Fruit fly (Drosophila melanogaster) whole organism, embryonic: Measurements from ENCODE around the gene RNF220.

ENCODE experiments used
- B-H1 ChIP-seq: fragments of 200-800 bp; sonication (Bioruptor generic); IDR thresholded peaks from 3 replicates; pipeline ENCODE4 v1.3.6; 2022; ENCODE audit warnings: missing biosample characterization, missing genetic modification characterization
- CG10267 ChIP-seq: fragments of 200-800 bp; sonication (Bioruptor generic); optimal IDR thresholded peaks from 2 replicates; lab custom pipeline; 2018; ENCODE audit warnings: missing biosample characterization, mild to moderate bottlenecking, missing genetic modification characterization, moderate library complexity
- CG11093 ChIP-seq: fragments of 200-800 bp; sonication (Bioruptor generic); IDR thresholded peaks from 3 replicates; pipeline ENCODE4 v1.3.6; 2022; ENCODE audit warnings: missing biosample characterization, missing genetic modification characterization
- CG12071 ChIP-seq: fragments of 200-800 bp; sonication (Bioruptor generic); optimal IDR thresholded peaks from 3 replicates; lab custom pipeline; 2018; ENCODE audit warnings: missing biosample characterization, mild to moderate bottlenecking, missing genetic modification characterization
- CG12744 ChIP-seq: fragments of 200-800 bp; sonication (Bioruptor generic); optimal IDR thresholded peaks from 2 replicates; lab custom pipeline; 2016; ENCODE audit warnings: missing biosample characterization, missing genetic modification characterization
- CG17385 ChIP-seq: fragments of 200-800 bp; sonication (Bioruptor generic); optimal IDR thresholded peaks from 3 replicates; lab custom pipeline; 2018; ENCODE audit warnings: missing biosample characterization, mild to moderate bottlenecking, missing genetic modification characterization
- CG2120 ChIP-seq: fragments of 200-800 bp; sonication (Bioruptor generic); optimal IDR thresholded peaks from 3 replicates; lab custom pipeline; 2016; ENCODE audit warnings: missing biosample characterization, missing genetic modification characterization
- CG2202 ChIP-seq: fragments of 200-800 bp; sonication (Bioruptor generic); optimal IDR thresholded peaks from 2 replicates; lab custom pipeline; 2018; ENCODE audit warnings: missing biosample characterization, mild to moderate bottlenecking, missing genetic modification characterization
- CG2678 ChIP-seq: fragments of 200-800 bp; sonication (Bioruptor generic); optimal IDR thresholded peaks from 3 replicates; lab custom pipeline; 2019; ENCODE audit warnings: missing biosample characterization, mild to moderate bottlenecking, missing genetic modification characterization, moderate library complexity
- CG32532 ChIP-seq: fragments of 200-800 bp; sonication (Bioruptor generic); IDR thresholded peaks from 2 replicates; pipeline ENCODE4 v1.3.6; 2022; ENCODE audit warnings: missing biosample characterization, missing genetic modification characterization
- CG42726 ChIP-seq: fragments of 200-800 bp; sonication (Bioruptor generic); IDR thresholded peaks from 2 replicates; pipeline ENCODE4 v1.3.6; 2022; ENCODE audit warnings: missing biosample characterization, missing genetic modification characterization; ENCODE audit not compliant: partially characterized antibody
- CG4820 ChIP-seq: fragments of 200-800 bp; sonication (Bioruptor generic); optimal IDR thresholded peaks from 3 replicates; lab custom pipeline; 2016; ENCODE audit warnings: missing biosample characterization, missing genetic modification characterization
- CG7271 ChIP-seq: fragments of 200-800 bp; sonication (Bioruptor generic); optimal IDR thresholded peaks from 2 replicates; lab custom pipeline; 2018; ENCODE audit warnings: missing biosample characterization, mild to moderate bottlenecking, missing genetic modification characterization, moderate library complexity
- CG7556 ChIP-seq: fragments of 200-800 bp; sonication (Bioruptor generic); optimal IDR thresholded peaks from 2 replicates; lab custom pipeline; 2017; ENCODE audit warnings: missing biosample characterization, mild to moderate bottlenecking, missing genetic modification characterization
- CG7928 ChIP-seq: fragments of 200-800 bp; sonication (Bioruptor generic); optimal IDR thresholded peaks from 2 replicates; lab custom pipeline; 2017; ENCODE audit warnings: missing biosample characterization, mild to moderate bottlenecking, missing genetic modification characterization
- CG8388 ChIP-seq: fragments of 200-800 bp; sonication (Bioruptor generic); optimal IDR thresholded peaks from 2 replicates; lab custom pipeline; 2019; ENCODE audit warnings: missing biosample characterization, mild to moderate bottlenecking, missing genetic modification characterization, moderate library complexity
- CG8924 ChIP-seq: fragments of 200-800 bp; optimal IDR thresholded peaks from 3 replicates; lab custom pipeline; 2019; ENCODE audit warnings: missing biosample characterization, mild to moderate bottlenecking, missing genetic modification characterization, moderate library complexity
- CG9609 ChIP-seq: fragments of 200-800 bp; sonication (Bioruptor generic); optimal IDR thresholded peaks from 3 replicates; lab custom pipeline; 2016; ENCODE audit warnings: missing biosample characterization, missing genetic modification characterization
- CG9727 ChIP-seq: fragments of 200-800 bp; sonication (Bioruptor generic); optimal IDR thresholded peaks from 3 replicates; lab custom pipeline; 2017; ENCODE audit warnings: missing biosample characterization, mild to moderate bottlenecking, missing genetic modification characterization
- CoRest ChIP-seq: fragments of 200-800 bp; sonication (Bioruptor generic); optimal IDR thresholded peaks from 3 replicates; lab custom pipeline; 2018; ENCODE audit warnings: missing biosample characterization, mild to moderate bottlenecking, missing genetic modification characterization, moderate library complexity
- Doc2 ChIP-seq: fragments of 200-800 bp; sonication (Bioruptor generic); IDR thresholded peaks from 2 replicates; pipeline ENCODE4 v1.3.6; 2022; ENCODE audit warnings: missing biosample characterization, missing genetic modification characterization
- Drgx ChIP-seq: fragments of 200-800 bp; sonication (Bioruptor generic); IDR thresholded peaks from 2 replicates; pipeline ENCODE4 v1.3.6; 2022; ENCODE audit warnings: missing biosample characterization, missing genetic modification characterization
- E2f1 ChIP-seq: fragments of 200-800 bp; sonication (Bioruptor generic); IDR thresholded peaks from 2 replicates; pipeline ENCODE4 v1.3.6; 2022; ENCODE audit warnings: missing biosample characterization, missing genetic modification characterization
- H2.0 ChIP-seq: fragments of 200-800 bp; sonication (Bioruptor generic); IDR thresholded peaks from 2 replicates; pipeline ENCODE4 v1.3.6; 2022; ENCODE audit warnings: missing biosample characterization, missing genetic modification characterization
- Hsf ChIP-seq: fragments of 200-800 bp; sonication (Bioruptor generic); optimal IDR thresholded peaks from 3 replicates; lab custom pipeline; 2016; ENCODE audit warnings: missing biosample characterization, missing genetic modification characterization
- Lim3 ChIP-seq: fragments of 200-800 bp; sonication (Bioruptor generic); IDR thresholded peaks from 2 replicates; pipeline ENCODE4 v1.3.6; 2022; ENCODE audit warnings: missing biosample characterization, missing genetic modification characterization
- NFAT ChIP-seq: fragments of 200-800 bp; sonication (Bioruptor generic); IDR thresholded peaks from 2 replicates; pipeline ENCODE4 v1.3.6; 2022; ENCODE audit warnings: missing biosample characterization, missing genetic modification characterization
- Nf-YB ChIP-seq: fragments of 200-800 bp; sonication (Bioruptor generic); optimal IDR thresholded peaks from 3 replicates; lab custom pipeline; 2019; ENCODE audit warnings: missing biosample characterization, mild to moderate bottlenecking, missing genetic modification characterization, moderate library complexity
- Oli ChIP-seq: fragments of 200-800 bp; sonication (Bioruptor generic); optimal IDR thresholded peaks from 2 replicates; lab custom pipeline; 2018; ENCODE audit warnings: missing biosample characterization, mild to moderate bottlenecking, missing genetic modification characterization, moderate library complexity
- Ptx1 ChIP-seq: fragments of 200-800 bp; sonication (Bioruptor generic); IDR thresholded peaks from 2 replicates; pipeline ENCODE4 v1.3.6; 2022; ENCODE audit warnings: missing biosample characterization, missing genetic modification characterization
- Side ChIP-seq: fragments of 200-800 bp; sonication (Bioruptor generic); optimal IDR thresholded peaks from 2 replicates; lab custom pipeline; 2016; ENCODE audit warnings: missing biosample characterization, missing genetic modification characterization
- Six4 ChIP-seq: fragments of 200-800 bp; sonication (Bioruptor generic); optimal IDR thresholded peaks from 2 replicates; lab custom pipeline; 2016; ENCODE audit warnings: missing biosample characterization, missing genetic modification characterization
- Ssrp ChIP-seq: fragments of 200-800 bp; sonication (Bioruptor generic); optimal IDR thresholded peaks from 2 replicates; lab custom pipeline; 2018; ENCODE audit warnings: missing biosample characterization, mild to moderate bottlenecking, missing genetic modification characterization, moderate library complexity
- Xbp1 ChIP-seq: fragments of 200-800 bp; sonication (Bioruptor generic); optimal IDR thresholded peaks from 3 replicates; lab custom pipeline; 2016; ENCODE audit warnings: missing biosample characterization, mild to moderate bottlenecking, missing genetic modification characterization
- bab2 ChIP-seq: fragments of 200-800 bp; sonication (Bioruptor generic); optimal IDR thresholded peaks from 2 replicates; lab custom pipeline; 2016; ENCODE audit warnings: missing biosample characterization, missing genetic modification characterization
- bowl ChIP-seq: fragments of 200-800 bp; sonication (Bioruptor generic); IDR thresholded peaks from 2 replicates; pipeline ENCODE4 v1.3.6; 2022; ENCODE audit warnings: missing biosample characterization, missing genetic modification characterization
- btn ChIP-seq: fragments of 200-800 bp; sonication (Bioruptor generic); optimal IDR thresholded peaks from 2 replicates; lab custom pipeline; 2016; ENCODE audit warnings: missing biosample characterization, missing genetic modification characterization
- cg ChIP-seq: fragments of 200-800 bp; sonication (Bioruptor generic); optimal IDR thresholded peaks from 3 replicates; lab custom pipeline; 2019; ENCODE audit warnings: missing biosample characterization, mild to moderate bottlenecking, missing genetic modification characterization, moderate library complexity
- chinmo ChIP-seq: fragments of 200-800 bp; sonication (Bioruptor generic); IDR thresholded peaks from 4 replicates; pipeline ENCODE4 v1.3.6; 2022; ENCODE audit warnings: missing biosample characterization, missing genetic modification characterization; ENCODE audit not compliant: partially characterized antibody
- dysf ChIP-seq: fragments of 200-800 bp; sonication (Bioruptor generic); IDR thresholded peaks from 3 replicates; pipeline ENCODE4 v1.3.6; 2022; ENCODE audit warnings: missing biosample characterization, missing genetic modification characterization
- esg ChIP-seq: fragments of 200-800 bp; sonication (Bioruptor generic); conservative IDR thresholded peaks from 2 replicates; pipeline ENCODE4 v1.3.6; 2022; ENCODE audit warnings: missing biosample characterization, missing genetic modification characterization
- fd96Cb ChIP-seq: fragments of 200-800 bp; sonication (Bioruptor generic); optimal IDR thresholded peaks from 2 replicates; lab custom pipeline; 2018; ENCODE audit warnings: missing biosample characterization, mild to moderate bottlenecking, missing genetic modification characterization, moderate library complexity
- gem ChIP-seq: fragments of 200-800 bp; sonication (Bioruptor generic); optimal IDR thresholded peaks from 2 replicates; lab custom pipeline; 2019; ENCODE audit warnings: missing biosample characterization, mild to moderate bottlenecking, missing genetic modification characterization, moderate library complexity
- gt ChIP-seq: fragments of 200-800 bp; sonication (Bioruptor generic); IDR thresholded peaks from 2 replicates; pipeline ENCODE4 v1.3.6; 2022; ENCODE audit warnings: missing biosample characterization, missing genetic modification characterization
- ind ChIP-seq: fragments of 200-800 bp; sonication (Bioruptor generic); optimal IDR thresholded peaks from 3 replicates; lab custom pipeline; 2016; ENCODE audit warnings: missing biosample characterization, missing genetic modification characterization
- pan ChIP-seq, 4 experiments: fragments of >200 bp in 3 of 4; fragments of 200-800 bp in 1 of 4; sonication (Bioruptor generic) in 1 of 4; optimal IDR thresholded peaks in 3 of 4; IDR thresholded peaks in 1 of 4; 2 replicates each; pipeline versions ENCODE4 v1.3.6 to Lab custom; 2017 to 2022; ENCODE audit warnings: missing biosample characterization in 2 of 4, missing genetic modification characterization in 2 of 4, mixed read lengths in 1 of 4
- salm ChIP-seq: fragments of 200-800 bp; sonication (Bioruptor generic); optimal IDR thresholded peaks from 2 replicates; lab custom pipeline; 2018; ENCODE audit warnings: missing biosample characterization, mild to moderate bottlenecking, missing genetic modification characterization
- slbo ChIP-seq: fragments of 200-800 bp; sonication (Bioruptor generic); IDR thresholded peaks from 2 replicates; pipeline ENCODE4 v1.3.6; 2022; ENCODE audit warnings: missing biosample characterization, missing genetic modification characterization
- stwl ChIP-seq: fragments of 200-800 bp; sonication (Bioruptor generic); optimal IDR thresholded peaks from 3 replicates; lab custom pipeline; 2018; ENCODE audit warnings: missing biosample characterization, mild to moderate bottlenecking, missing genetic modification characterization, moderate library complexity
- tio ChIP-seq: fragments of 200-800 bp; sonication (Bioruptor generic); optimal IDR thresholded peaks from 2 replicates; lab custom pipeline; 2017; ENCODE audit warnings: missing biosample characterization, missing genetic modification characterization, inconsistent platforms
- z ChIP-seq: fragments of 200-800 bp; sonication (Bioruptor generic); IDR thresholded peaks from 3 replicates; pipeline ENCODE4 v1.3.6; 2022; ENCODE audit warnings: missing biosample characterization, missing genetic modification characterization

RNF220 gene

DNA sequence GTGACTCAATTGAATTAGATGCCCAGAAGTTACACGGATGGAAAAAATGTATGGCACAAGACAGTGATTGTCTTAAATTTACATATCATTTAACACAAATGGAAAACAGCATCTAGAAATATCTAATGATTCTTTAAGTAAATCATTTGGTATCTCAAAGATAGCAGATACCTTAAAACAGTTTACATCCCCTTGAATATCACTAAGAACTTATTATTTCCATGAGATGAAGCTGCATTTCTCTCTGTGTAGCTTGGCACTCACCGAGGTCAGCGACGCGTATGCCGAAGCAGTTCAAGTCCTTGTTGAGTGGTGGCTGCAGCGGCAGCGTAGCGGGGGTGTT, 6.6 kb downstream of the RNF220 start (continued):
- TF ChIP-seq btn (GFP tag; lab: Kevin White, UChicago) (no peak), salm (tag; lab: Kevin White, UChicago) (no peak), Drgx (GFP tag; lab: Robert Waterston, UW) (no peak), CG9727 (GFP tag; lab: Kevin White, UChicago) (peak; percentile 44), z (GFP tag; lab: Robert Waterston, UW) (no peak), CG2678 (peak; percentile 60), ind (GFP tag; lab: Kevin White, UChicago) (peak; percentile 25), esg (GFP tag; lab: Robert Waterston, UW) (peak; percentile 23; the same call in 1 of the 2 replicates), CG7556 (GFP tag; lab: Kevin White, UChicago) (peak; percentile 46), Ptx1 (GFP tag; lab: Robert Waterston, UW) (0 out of 2 replicates have a peak, but pooled peaks have one; percentile 30), stwl (tag; lab: Kevin White, UChicago) (no peak), H2.0 (GFP tag; lab: Robert Waterston, UW) (peak; percentile 34), Six4 (GFP tag; lab: Kevin White, UChicago) (no peak), B-H1 (GFP tag; lab: Robert Waterston, UW) (0 out of 3 replicates have a peak, but pooled peaks have one; percentile 25), Ssrp (tag; lab: Kevin White, UChicago) (peak; percentile 31), CG9609 (GFP tag; lab: Kevin White, UChicago) (no peak), CG2120 (no peak), bowl (GFP tag; lab: Robert Waterston, UW) (no peak), CG32532 (GFP tag; lab: Robert Waterston, UW) (peak; percentile 10; the same call in 1 of the 2 replicates), CG7928 (GFP tag; lab: Kevin White, UChicago) (no peak), bab2 (GFP tag; lab: Kevin White, UChicago) (peak; percentile 35), CoRest (tag; lab: Kevin White, UChicago) (peak; percentile 40), CG11093 (GFP tag; lab: Robert Waterston, UW) (no peak), Hsf (GFP tag; lab: Kevin White, UChicago) (peak; percentile 12), CG42726 (GFP tag; lab: Robert Waterston, UW) (no peak), CG12744 (GFP tag; lab: Kevin White, UChicago) (no peak), gem (tag; lab: Kevin White, UChicago) (peak; percentile 67), CG8924 (tag; lab: Kevin White, UChicago) (peak; percentile 25), CG4820 (GFP tag; lab: Kevin White, UChicago) (no peak), CG2202 (no peak), Doc2 (GFP tag; lab: Robert Waterston, UW) (no peak), pan (optimal IDR thresholded peaks at IDR 0.05; lab: Kevin White, UChicago) (no peak), pan (GFP tag; optimal IDR thresholded peaks at IDR 0.05 in 1 of 2, IDR thresholded peaks at IDR 0.05 in 1 of 2) (peak in 1 of 2 experiments; percentile 14), E2f1 (GFP tag; lab: Robert Waterston, UW) (0 out of 2 replicates have a peak, but pooled peaks have one; percentile 11), cg (GFP tag; lab: Kevin White, UChicago) (no peak), Oli (tag; lab: Kevin White, UChicago) (peak; percentile 44), gt (GFP tag; lab: Robert Waterston, UW) (no peak), CG7271 (tag; lab: Kevin White, UChicago) (no peak), Lim3 (GFP tag; lab: Robert Waterston, UW) (no peak), Xbp1 (GFP tag; lab: Kevin White, UChicago) (peak; percentile 20), CG17385 (GFP tag; lab: Kevin White, UChicago) (no peak), Nf-YB (GFP tag; lab: Kevin White, UChicago) (no peak), dysf (GFP tag; lab: Robert Waterston, UW) (no peak; the same call in 2 of the 3 replicates), NFAT (no peak), Side (peak; percentile 9), CG8388 (GFP tag; lab: Kevin White, UChicago) (peak; percentile 26), fd96Cb (tag; lab: Kevin White, UChicago) (peak; percentile 33), tio (GFP tag; lab: Kevin White, UChicago) (no peak), chinmo (GFP tag; lab: Robert Waterston, UW) (no peak), CG12071 (peak; percentile 7), CG10267 (tag; lab: Kevin White, UChicago) (peak; percentile 51), slbo (GFP tag; lab: Robert Waterston, UW) (0 out of 2 replicates have a peak, but pooled peaks have one; percentile 18)
